Fruit fly (Drosophila melanogaster) whole organism, wandering third instar larva: ENCODE measurements around the gene sw.
"Not testable (repeated sequence)": the region's sequence is repeated elsewhere in the genome, so short reads cannot be mapped to it uniquely, and the experiment has no call there.

ENCODE experiments used
- Abd-B ChIP-seq: fragments of >200 bp; optimal IDR thresholded peaks from 2 replicates; lab custom pipeline; 2017; ENCODE audit warnings: missing biosample characterization, missing genetic modification characterization
- CG32264 ChIP-seq: fragments of 200-800 bp; sonication (Bioruptor generic); optimal IDR thresholded peaks from 2 replicates; lab custom pipeline; 2016; ENCODE audit warnings: missing biosample characterization, missing genetic modification characterization
- CG9705 ChIP-seq: fragments of 200-800 bp; sonication (Bioruptor generic); optimal IDR thresholded peaks from 2 replicates; lab custom pipeline; 2018; ENCODE audit warnings: missing biosample characterization, mild to moderate bottlenecking, missing genetic modification characterization
- Dif ChIP-seq: fragments of 200-275, 200-300 bp; sonication (Bioruptor generic); optimal IDR thresholded peaks from 2 replicates; lab custom pipeline; 2018; ENCODE audit warnings: missing biosample characterization, missing genetic modification characterization; ENCODE audit not compliant: partially characterized antibody
- HLH106 ChIP-seq: fragments of 200-800 bp; optimal IDR thresholded peaks from 3 replicates; lab custom pipeline; 2019; ENCODE audit warnings: missing biosample characterization, mild to moderate bottlenecking, missing genetic modification characterization, moderate library complexity
- Hnf4 ChIP-seq: fragments of 200-800 bp; sonication (Bioruptor generic); optimal IDR thresholded peaks from 2 replicates; lab custom pipeline; 2016; ENCODE audit warnings: missing biosample characterization, mild to moderate bottlenecking, missing genetic modification characterization
- Hr78 ChIP-seq: fragments of >200 bp; optimal IDR thresholded peaks from 2 replicates; lab custom pipeline; 2017; ENCODE audit warnings: missing biosample characterization, missing genetic modification characterization
- Hr83 ChIP-seq: fragments of 200-300 bp; sonication (Bioruptor generic); optimal IDR thresholded peaks from 2 replicates; lab custom pipeline; 2016; ENCODE audit warnings: missing biosample characterization, mild to moderate bottlenecking, missing genetic modification characterization, moderate library complexity; ENCODE audit not compliant: poor library complexity, severe bottlenecking
- Jra ChIP-seq: sonication (Bioruptor generic); optimal IDR thresholded peaks from 2 replicates; lab custom pipeline; 2016; ENCODE audit warnings: missing biosample characterization, missing genetic modification characterization
- Mio ChIP-seq: sonication (Bioruptor generic); optimal IDR thresholded peaks from 2 replicates; lab custom pipeline; 2016; ENCODE audit warnings: missing biosample characterization, missing genetic modification characterization
- Myc ChIP-seq: fragments of >200 bp; optimal IDR thresholded peaks from 2 replicates; lab custom pipeline; 2017
- N ChIP-seq: fragments of >200 bp; optimal IDR thresholded peaks from 2 replicates; lab custom pipeline; 2018; ENCODE audit warnings: missing biosample characterization, missing external identifiers, missing genetic modification characterization
- Rel ChIP-seq, 2 experiments: fragments of 200-800 bp; sonication (Bioruptor generic) in 1 of 2; optimal IDR thresholded peaks; 2 replicates in 1 of 2; 3 replicates in 1 of 2; lab custom pipeline; 2016 to 2019; ENCODE audit warnings: mild to moderate bottlenecking in 2 of 2, missing biosample characterization in 2 of 2, missing genetic modification characterization in 2 of 2, moderate library complexity in 1 of 2
- Sp1 ChIP-seq: fragments of 200-800 bp; sonication (Bioruptor generic); optimal IDR thresholded peaks from 3 replicates; lab custom pipeline; 2019; ENCODE audit warnings: missing biosample characterization, mild to moderate bottlenecking, missing genetic modification characterization, moderate library complexity
- Vsx2 ChIP-seq: fragments of 200-300, 225-300 bp; sonication (Bioruptor generic); optimal IDR thresholded peaks from 2 replicates; lab custom pipeline; 2018; ENCODE audit warnings: missing biosample characterization, missing genetic modification characterization; ENCODE audit not compliant: partially characterized antibody
- br ChIP-seq: fragments of 200-800 bp; sonication (Bioruptor generic); optimal IDR thresholded peaks from 2 replicates; lab custom pipeline; 2016; ENCODE audit warnings: missing biosample characterization, missing genetic modification characterization
- dl ChIP-seq, 2 experiments: fragments of 175-275, 200-275 bp in 1 of 2; fragments of 200-275 bp in 1 of 2; sonication (Bioruptor generic); optimal IDR thresholded peaks; lab custom pipeline; 2018; ENCODE audit warnings: mild to moderate bottlenecking in 2 of 2, missing biosample characterization in 2 of 2, missing genetic modification characterization in 2 of 2, moderate library complexity in 2 of 2; ENCODE audit not compliant: partially characterized antibody in 2 of 2, insufficient read depth in 1 of 2
- dmrt93B ChIP-seq: fragments of 200-800 bp; sonication (Bioruptor generic); optimal IDR thresholded peaks from 2 replicates; lab custom pipeline; 2018; ENCODE audit warnings: missing biosample characterization, mild to moderate bottlenecking, missing genetic modification characterization
- dsf ChIP-seq: sonication (Bioruptor generic); optimal IDR thresholded peaks from 2 replicates; lab custom pipeline; 2016; ENCODE audit warnings: missing biosample characterization, missing genetic modification characterization, borderline replicate concordance
- ey ChIP-seq: fragments of 200-800 bp; sonication (Bioruptor generic); optimal IDR thresholded peaks from 2 replicates; lab custom pipeline; 2016; ENCODE audit warnings: missing biosample characterization, missing genetic modification characterization
- foxo ChIP-seq, 2 experiments: fragments of 200-800 bp; sonication (Bioruptor generic); optimal IDR thresholded peaks; 2 replicates in 1 of 2; 3 replicates in 1 of 2; lab custom pipeline; 2016 to 2017; ENCODE audit warnings: missing biosample characterization in 2 of 2, missing genetic modification characterization in 2 of 2
- fru ChIP-seq: fragments of 200-800 bp; sonication (Bioruptor generic); optimal IDR thresholded peaks from 3 replicates; lab custom pipeline; 2016; ENCODE audit warnings: missing biosample characterization, mild to moderate bottlenecking, missing genetic modification characterization
- h ChIP-seq: fragments of 200-800 bp; sonication (Bioruptor generic); optimal IDR thresholded peaks from 3 replicates; lab custom pipeline; 2016; ENCODE audit warnings: missing biosample characterization, mild to moderate bottlenecking, missing genetic modification characterization
- psq ChIP-seq: fragments of 200-800 bp; sonication (Bioruptor generic); optimal IDR thresholded peaks from 3 replicates; lab custom pipeline; 2017; ENCODE audit warnings: missing biosample characterization, mild to moderate bottlenecking, missing genetic modification characterization, moderate library complexity
- rgr ChIP-seq: fragments of 200-800 bp; sonication (Bioruptor generic); optimal IDR thresholded peaks from 3 replicates; lab custom pipeline; 2016; ENCODE audit warnings: missing biosample characterization, mild to moderate bottlenecking, missing genetic modification characterization
- sage ChIP-seq: fragments of 200-800 bp; sonication (Bioruptor generic); optimal IDR thresholded peaks from 2 replicates; lab custom pipeline; 2016; ENCODE audit warnings: missing biosample characterization, mild to moderate bottlenecking, missing genetic modification characterization
- sv ChIP-seq: fragments of 200-800 bp; sonication (Bioruptor generic); optimal IDR thresholded peaks from 3 replicates; lab custom pipeline; 2016; ENCODE audit warnings: missing biosample characterization, missing genetic modification characterization
- tai ChIP-seq: sonication (Bioruptor generic); optimal IDR thresholded peaks from 2 replicates; lab custom pipeline; 2016; ENCODE audit warnings: missing biosample characterization, missing genetic modification characterization
- usp ChIP-seq: fragments of >200 bp; optimal IDR thresholded peaks from 2 replicates; lab custom pipeline; 2017; ENCODE audit warnings: missing biosample characterization, missing genetic modification characterization
- woc ChIP-seq: sonication (Bioruptor generic); optimal IDR thresholded peaks from 2 replicates; lab custom pipeline; 2016; ENCODE audit warnings: missing biosample characterization, mild to moderate bottlenecking, missing genetic modification characterization

Gene sw

DNA sequence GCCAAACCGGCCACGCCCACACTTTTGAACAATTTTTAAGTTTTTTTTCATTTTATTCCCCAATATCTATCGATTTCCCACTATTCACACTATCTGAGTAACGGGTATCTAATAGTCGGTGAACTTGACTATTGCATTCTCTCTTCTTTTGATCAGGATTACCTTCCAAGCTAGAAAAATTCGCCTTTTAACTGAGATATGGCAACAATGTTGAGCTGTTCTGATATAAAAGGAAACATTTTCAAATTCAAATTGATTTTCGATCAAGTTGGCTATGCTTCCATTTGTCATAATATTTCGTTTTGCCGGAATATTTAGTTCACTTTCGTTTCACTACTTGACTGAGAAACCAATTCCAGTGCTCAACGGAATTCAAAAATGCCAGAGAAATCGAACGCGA, 22.8 kb upstream of the sw start, which contains the start of gene CG42577:
Gene CG42577, plus strand, starts transcription at position 301 of the 400 bp plus-strand sequence.
- TF ChIP-seq woc, CG32264, br (GFP tag; lab: Kevin White, UChicago): not testable (repeated sequence)
- TF ChIP-seq, all 38 proteins: peak for 0; not testable (repeated sequence) for 38

DNA sequence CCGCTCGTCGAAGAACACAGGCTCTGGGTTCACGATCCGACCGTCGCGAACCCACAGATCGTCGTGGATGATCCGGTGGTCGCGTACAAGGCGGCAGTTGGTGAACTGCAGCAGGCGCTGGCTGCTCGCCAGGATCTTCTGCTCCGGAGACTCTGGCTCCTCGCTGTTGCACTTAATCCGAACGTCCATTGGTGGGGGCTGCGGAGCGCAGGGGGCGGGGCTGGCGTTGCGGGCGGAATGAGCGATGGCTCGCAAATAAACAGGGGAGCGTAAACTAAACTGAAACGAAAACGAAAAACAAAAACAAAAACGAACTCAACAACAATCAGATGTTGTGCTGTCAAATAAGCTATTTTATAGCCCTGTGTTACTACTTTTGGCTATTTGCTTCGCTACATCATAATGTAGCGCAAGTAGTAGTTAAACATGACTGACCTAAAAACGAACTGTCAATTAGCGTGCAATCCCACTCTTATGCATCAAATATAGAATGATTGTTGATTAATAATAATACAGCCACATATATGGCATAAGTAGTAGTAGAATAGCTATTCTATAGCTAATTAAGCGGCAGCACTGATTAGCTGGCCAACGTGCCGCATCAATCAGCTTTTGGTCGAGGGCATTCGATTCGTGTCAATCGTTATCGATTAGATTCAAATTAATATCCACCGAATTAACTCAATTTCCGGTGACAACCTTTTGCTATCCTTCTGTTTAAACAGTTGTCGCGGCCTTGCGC, 20.8 kb upstream of the sw start, which contains the start of gene CG17065:
Gene CG17065, minus strand, starts transcription at position 351 of the 742 bp plus-strand sequence.
- TF ChIP-seq Myc (peak; percentile 99), Hnf4 (GFP tag; lab: Kevin White, UChicago) (no peak), br (GFP tag; lab: Kevin White, UChicago) (no peak), rgr (GFP tag; lab: Kevin White, UChicago) (peak; percentile 5), dmrt93B (peak; percentile 5), HLH106 (tag; lab: Kevin White, UChicago) (peak; percentile 55), Hr83 (GFP tag; lab: Kevin White, UChicago) (no peak), woc (GFP tag; lab: Kevin White, UChicago) (peak; percentile 90), N (GFP tag; lab: Kevin White, UChicago) (no peak), foxo (GFP tag; optimal IDR thresholded peaks at IDR 0.05; lab: Kevin White, UChicago) (peak in 1 of 2 experiments; percentile 15), dsf (GFP tag; lab: Kevin White, UChicago) (no peak), Mio (GFP tag; lab: Kevin White, UChicago) (no peak), sage (GFP tag; lab: Kevin White, UChicago) (no peak), h (GFP tag; lab: Kevin White, UChicago) (peak; percentile 25), dl (GFP tag; optimal IDR thresholded peaks at IDR 0.05; lab: Kevin White, UChicago; ENCODE audit: insufficient read depth in 1 of 2, partially characterized antibody in 2 of 2) (no peak), Sp1 (peak; percentile 24), Rel (GFP tag; optimal IDR thresholded peaks at IDR 0.05; lab: Kevin White, UChicago) (no peak), Rel (tag; optimal IDR thresholded peaks at IDR 0.05; lab: Kevin White, UChicago) (no peak), Dif (peak; percentile 39), Hr78 (GFP tag; lab: Kevin White, UChicago) (no peak), fru (no peak), Jra (GFP tag; lab: Kevin White, UChicago) (no peak), tai (GFP tag; lab: Kevin White, UChicago) (no peak), Vsx2 (no peak), sv (GFP tag; lab: Kevin White, UChicago) (peak; percentile 6), Abd-B (GFP tag; lab: Kevin White, UChicago) (no peak), CG9705 (GFP tag; lab: Kevin White, UChicago) (peak; percentile 10)

DNA sequence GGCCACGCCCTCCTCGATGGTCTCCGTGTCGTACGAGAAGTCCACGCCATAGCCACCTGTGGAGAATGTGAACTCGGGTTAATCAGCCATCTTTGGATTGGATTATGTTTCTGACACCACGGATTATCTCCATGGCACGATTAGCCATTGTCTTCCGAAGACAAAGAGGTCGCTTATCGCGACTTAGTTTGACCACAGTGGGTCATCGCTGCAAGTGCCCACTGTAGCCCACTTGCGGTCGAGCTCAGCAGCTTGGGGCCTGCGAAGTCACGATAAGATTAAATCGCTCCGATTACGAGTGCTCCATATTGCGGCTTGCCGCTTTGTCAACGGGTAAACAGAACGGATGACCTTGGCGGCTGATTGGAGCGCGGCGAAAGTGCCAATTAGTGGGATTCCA, 19.8 kb upstream of the sw start:
- no peak for TF ChIP-seq CG32264 (GFP tag; lab: Kevin White, UChicago)
- no peak for TF ChIP-seq h (GFP tag; lab: Kevin White, UChicago)
- no peak for TF ChIP-seq sv (GFP tag; lab: Kevin White, UChicago)
- no peak for TF ChIP-seq usp
- TF ChIP-seq Jra (GFP tag; lab: Kevin White, UChicago): no peak
- TF ChIP-seq tai (GFP tag; lab: Kevin White, UChicago): no peak

DNA sequence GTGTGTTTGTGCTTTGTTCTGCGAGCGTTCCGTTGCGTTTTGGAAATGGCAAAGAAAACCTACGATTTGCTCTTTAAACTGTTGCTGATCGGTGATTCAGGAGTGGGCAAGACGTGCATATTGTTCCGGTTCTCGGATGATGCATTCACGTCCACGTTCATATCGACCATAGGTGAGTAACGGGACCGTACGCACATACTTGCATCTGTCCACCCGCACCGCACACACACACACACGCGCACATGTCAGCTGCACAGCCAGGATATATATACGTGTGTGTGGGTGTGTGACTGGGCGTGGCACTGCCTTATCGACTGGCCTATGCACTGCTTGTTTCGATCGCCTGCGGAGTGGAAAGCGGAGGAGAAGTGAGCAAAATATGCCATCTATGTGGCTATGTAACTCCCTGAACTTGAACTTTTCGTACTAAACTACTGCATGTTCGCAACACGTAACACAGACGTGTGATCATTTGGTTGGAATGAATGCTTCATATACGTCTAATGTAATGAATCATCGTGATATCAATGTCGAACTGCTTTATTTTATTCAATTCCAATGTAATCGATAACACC, 15.5 kb upstream of the sw start:
- TF ChIP-seq dsf (GFP tag; lab: Kevin White, UChicago) (no peak), N (GFP tag; lab: Kevin White, UChicago) (peak; percentile 35), Jra (GFP tag; lab: Kevin White, UChicago) (peak; percentile 5)

DNA sequence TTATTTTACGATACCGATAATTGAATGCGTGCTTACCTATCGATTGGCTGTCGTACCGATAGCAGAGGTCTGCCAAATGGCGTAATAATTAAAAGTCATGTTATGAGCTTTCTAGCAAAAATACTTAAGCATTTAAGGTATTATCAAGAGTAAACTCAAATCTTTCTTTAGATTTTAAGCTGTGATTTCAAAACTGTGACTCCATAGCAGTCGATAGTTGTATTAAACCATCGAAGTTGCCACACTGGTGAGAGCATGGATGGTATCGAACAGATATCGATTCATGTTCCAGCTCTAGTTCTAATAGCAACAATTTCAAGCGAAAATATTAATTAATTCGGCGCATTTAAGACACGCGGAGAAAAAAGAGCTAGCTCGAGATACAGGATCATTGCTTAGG, 14.9 kb upstream of the sw start, which contains the start of the genes CG17068 and Rab10:
Gene CG17068, minus strand, starts transcription at position 25 of the 400 bp plus-strand sequence.
Gene Rab10, plus strand, starts transcription at position 270 of the 400 bp plus-strand sequence.
- no peak for TF ChIP-seq Rel (GFP tag; optimal IDR thresholded peaks at IDR 0.05; lab: Kevin White, UChicago)
- TF ChIP-seq Rel (tag; optimal IDR thresholded peaks at IDR 0.05; lab: Kevin White, UChicago): peak; percentile 14
- no peak for TF ChIP-seq ey
- TF ChIP-seq psq (GFP tag; lab: Kevin White, UChicago): no peak
- TF ChIP-seq sage (GFP tag; lab: Kevin White, UChicago): no peak
- peak; percentile 19 for TF ChIP-seq h (GFP tag; lab: Kevin White, UChicago)
- no peak for TF ChIP-seq Hr78 (GFP tag; lab: Kevin White, UChicago)
- TF ChIP-seq foxo (GFP tag; optimal IDR thresholded peaks at IDR 0.05; lab: Kevin White, UChicago): peak in 1 of 2 experiments; percentile 7
- TF ChIP-seq Myc: peak; percentile 12
- TF ChIP-seq dmrt93B: no peak
